Worm (Caenorhabditis elegans) whole organism, young adult: ENCODE data around the gene par-1.

Source experiments
- B0035.1 ChIP-seq: sonication (generic microtip); optimal IDR thresholded peaks from 2 replicates; lab custom pipeline; 2016; ENCODE audit warnings: missing genetic modification characterization, mild to moderate bottlenecking, missing compliant biosample characterization, missing genotype, missing genetic modification reagents
- B0261.1 ChIP-seq: sonication (generic microtip); optimal IDR thresholded peaks from 2 replicates; lab custom pipeline; 2016; ENCODE audit warnings: mild to moderate bottlenecking, missing genetic modification characterization, moderate library complexity, missing compliant biosample characterization
- C06A6.2 ChIP-seq: fragments of 200-800 bp; sonication (Bioruptor generic); conservative IDR thresholded peaks from 2 replicates; pipeline ENCODE4 v1.3.6; 2022; ENCODE audit warnings: missing genetic modification characterization, missing compliant biosample characterization
- F22D6.2 ChIP-seq: sonication (generic microtip); optimal IDR thresholded peaks from 2 replicates; lab custom pipeline; 2016; ENCODE audit warnings: mild to moderate bottlenecking, missing genetic modification characterization, missing compliant biosample characterization
- F33H1.4 ChIP-seq: fragments of 200-800 bp; sonication (Bioruptor generic); IDR thresholded peaks from 2 replicates; pipeline ENCODE4 v1.3.6; 2022; ENCODE audit warnings: missing genetic modification reagents, missing genetic modification characterization, missing compliant biosample characterization
- F57C9.4 ChIP-seq: sonication (generic microtip); optimal IDR thresholded peaks from 2 replicates; lab custom pipeline; 2017; ENCODE audit warnings: mild to moderate bottlenecking, missing genetic modification characterization, missing compliant biosample characterization
- Y56A3A.18 ChIP-seq: fragments of 200-800 bp; sonication (Bioruptor generic); IDR thresholded peaks from 2 replicates; pipeline ENCODE4 v1.3.6; 2022; ENCODE audit warnings: missing genetic modification reagents, missing genetic modification characterization, missing compliant biosample characterization
- Y95B8A.8 ChIP-seq: fragments of 200-800 bp; sonication (Bioruptor generic); IDR thresholded peaks from 2 replicates; pipeline ENCODE4 v1.3.6; 2022; ENCODE audit warnings: missing genetic modification reagents, missing genetic modification characterization, missing compliant biosample characterization
- ZK185.1 ChIP-seq: sonication (generic microtip); optimal IDR thresholded peaks from 2 replicates; lab custom pipeline; 2016; ENCODE audit warnings: mild to moderate bottlenecking, missing genetic modification characterization, missing compliant biosample characterization; ENCODE audit not compliant: poor library complexity, severe bottlenecking
- aptf-2 ChIP-seq: fragments of 200-800 bp; sonication (Bioruptor generic); conservative IDR thresholded peaks from 2 replicates; pipeline ENCODE4 v1.3.6; 2022; ENCODE audit warnings: missing genetic modification reagents, missing genetic modification characterization, missing compliant biosample characterization
- athp-1 ChIP-seq: sonication (generic microtip); optimal IDR thresholded peaks from 2 replicates; lab custom pipeline; 2017; ENCODE audit warnings: mild to moderate bottlenecking, missing genetic modification characterization, missing compliant biosample characterization
- attf-3 ChIP-seq: fragments of 200-800 bp; sonication (Bioruptor generic); conservative IDR thresholded peaks from 2 replicates; pipeline ENCODE4 v1.3.6; 2022; ENCODE audit warnings: missing genetic modification reagents, missing genetic modification characterization, missing compliant biosample characterization
- attf-5 ChIP-seq: fragments of 200-800 bp; sonication (Bioruptor generic); optimal IDR thresholded peaks from 2 replicates; lab custom pipeline; 2018; ENCODE audit warnings: mild to moderate bottlenecking, missing genetic modification characterization, missing compliant biosample characterization
- attf-6 ChIP-seq: fragments of 200-800 bp; sonication (Bioruptor generic); IDR thresholded peaks from 2 replicates; pipeline ENCODE4 v1.3.6; 2022; ENCODE audit warnings: missing genetic modification reagents, missing genetic modification characterization, missing compliant biosample characterization
- ccch-3 ChIP-seq: fragments of 200-800 bp; sonication (Bioruptor generic); optimal IDR thresholded peaks from 2 replicates; lab custom pipeline; 2018; ENCODE audit warnings: mild to moderate bottlenecking, missing genetic modification characterization, missing compliant biosample characterization
- ceh-58 ChIP-seq: fragments of 200-800 bp; sonication (Bioruptor generic); IDR thresholded peaks from 2 replicates; pipeline ENCODE4 v1.3.6; 2022; ENCODE audit warnings: missing genetic modification characterization, missing compliant biosample characterization
- ceh-91 ChIP-seq: fragments of 200-800 bp; sonication (Bioruptor generic); IDR thresholded peaks from 2 replicates; pipeline ENCODE4 v1.3.6; 2022; ENCODE audit warnings: missing genetic modification reagents, missing genetic modification characterization, missing compliant biosample characterization
- efl-1 ChIP-seq: fragments of 150-350 bp; optimal IDR thresholded peaks from 2 replicates; lab custom pipeline; 2014; ENCODE audit warnings: missing biosample characterization, missing genetic modification reagents, missing genetic modification characterization
- ets-4 ChIP-seq: fragments of 200-800 bp; sonication (Bioruptor generic); optimal IDR thresholded peaks from 2 replicates; lab custom pipeline; 2018; ENCODE audit warnings: mild to moderate bottlenecking, missing genetic modification characterization, missing compliant biosample characterization
- gei-17 ChIP-seq: fragments of 200-800 bp; sonication (Bioruptor generic); optimal IDR thresholded peaks from 2 replicates; lab custom pipeline; 2018; ENCODE audit warnings: mild to moderate bottlenecking, missing genetic modification characterization, missing compliant biosample characterization
- hlh-26 ChIP-seq: fragments of 200-800 bp; sonication (Bioruptor generic); conservative IDR thresholded peaks from 2 replicates; pipeline ENCODE4 v1.3.6; 2022; ENCODE audit warnings: missing genetic modification reagents, missing genetic modification characterization, missing compliant biosample characterization
- hmg-1.2 ChIP-seq: fragments of 200-800 bp; sonication (Bioruptor generic); IDR thresholded peaks from 2 replicates; pipeline ENCODE4 v1.3.6; 2022; ENCODE audit warnings: missing genetic modification reagents, missing genetic modification characterization, missing compliant biosample characterization
- lag-1 ChIP-seq: fragments of 200-800 bp; sonication (Bioruptor generic); IDR thresholded peaks from 2 replicates; pipeline ENCODE4 v1.3.6; 2022; ENCODE audit warnings: missing genetic modification reagents, missing genetic modification characterization, missing compliant biosample characterization
- lin-35 ChIP-seq, 3 experiments: fragments of 150-350 bp in 2 of 3; sonication (generic microtip) in 1 of 3; optimal IDR thresholded peaks; 2 replicates each; lab custom pipeline; 2014 to 2018; ENCODE audit warnings: missing biosample characterization in 3 of 3, missing genetic modification characterization in 3 of 3, missing genetic modification reagents in 3 of 3
- lin-54 ChIP-seq: fragments of 200-800 bp; sonication (Bioruptor generic); optimal IDR thresholded peaks from 2 replicates; lab custom pipeline; 2018; ENCODE audit warnings: mild to moderate bottlenecking, missing genetic modification characterization, missing compliant biosample characterization
- lir-1 ChIP-seq: fragments of 200-800 bp; sonication (Bioruptor generic); conservative IDR thresholded peaks from 2 replicates; pipeline ENCODE4 v1.3.6; 2022; ENCODE audit warnings: missing genetic modification reagents, missing genetic modification characterization, missing compliant biosample characterization
- lsl-1 ChIP-seq: fragments of 200-800 bp; sonication (Bioruptor generic); optimal IDR thresholded peaks from 2 replicates; lab custom pipeline; 2018; ENCODE audit warnings: mild to moderate bottlenecking, missing genetic modification characterization, moderate library complexity, missing compliant biosample characterization
- madf-6 ChIP-seq: fragments of 200-800 bp; sonication (Bioruptor generic); IDR thresholded peaks from 2 replicates; pipeline ENCODE4 v1.3.6; 2022; ENCODE audit warnings: missing genetic modification reagents, missing genetic modification characterization, missing compliant biosample characterization
- mcd-1 ChIP-seq: fragments of 200-800 bp; sonication (Bioruptor generic); IDR thresholded peaks from 2 replicates; pipeline ENCODE4 v1.3.6; 2022; ENCODE audit warnings: missing genetic modification reagents, missing genetic modification characterization, missing compliant biosample characterization
- nfya-2 ChIP-seq: fragments of 200-800 bp; sonication (Bioruptor generic); IDR thresholded peaks from 2 replicates; pipeline ENCODE4 v1.3.6; 2022; ENCODE audit warnings: missing genetic modification reagents, missing genetic modification characterization, missing compliant biosample characterization
- nhr-27 ChIP-seq: fragments of 200-800 bp; sonication (Bioruptor generic); optimal IDR thresholded peaks from 2 replicates; lab custom pipeline; 2018; ENCODE audit warnings: mild to moderate bottlenecking, missing genetic modification characterization, moderate library complexity, missing compliant biosample characterization
- nhr-80 ChIP-seq: sonication (generic microtip); optimal IDR thresholded peaks from 2 replicates; lab custom pipeline; 2016; ENCODE audit warnings: missing genetic modification characterization, missing compliant biosample characterization
- rpc-1 ChIP-seq, 2 experiments: fragments of 150-350 bp in 1 of 2; sonication (generic microtip) in 1 of 2; optimal IDR thresholded peaks; 2 replicates each; lab custom pipeline; 2014 to 2018; ENCODE audit warnings: missing biosample characterization in 1 of 2, missing genetic modification characterization in 1 of 2, missing genetic modification reagents in 1 of 2, missing genotype in 1 of 2
- sea-2 ChIP-seq: fragments of 200-800 bp; sonication (Bioruptor generic); IDR thresholded peaks from 2 replicates; pipeline ENCODE4 v1.3.6; 2022; ENCODE audit warnings: missing genetic modification characterization, missing compliant biosample characterization
- snpc-1.1 ChIP-seq: sonication (generic microtip); optimal IDR thresholded peaks from 2 replicates; lab custom pipeline; 2017; ENCODE audit warnings: missing genetic modification characterization, mild to moderate bottlenecking, missing compliant biosample characterization, antibody characterized with exemption, moderate library complexity, missing genotype, missing genetic modification reagents; ENCODE audit not compliant: insufficient read depth
- snpc-1.3 ChIP-seq: sonication (generic microtip); optimal IDR thresholded peaks from 2 replicates; lab custom pipeline; 2017; ENCODE audit warnings: missing genetic modification characterization, mild to moderate bottlenecking, missing compliant biosample characterization, antibody characterized with exemption, moderate library complexity, missing genotype, missing genetic modification reagents; ENCODE audit not compliant: insufficient read depth
- snpc-4 ChIP-seq, 5 experiments: fragments of 150-350 bp in 1 of 5; sonication (generic microtip) in 4 of 5; optimal IDR thresholded peaks; 2 replicates each; lab custom pipeline; 2014 to 2018; ENCODE audit warnings: missing genetic modification characterization in 5 of 5, missing biosample characterization in 3 of 5, antibody characterized with exemption in 2 of 5, mild to moderate bottlenecking in 2 of 5, missing compliant biosample characterization in 2 of 5, missing genotype in 2 of 5, moderate library complexity in 2 of 5, missing genetic modification reagents in 1 of 5
- tlf-1 ChIP-seq: fragments of 200-800 bp; sonication (Bioruptor generic); optimal IDR thresholded peaks from 2 replicates; lab custom pipeline; 2018; ENCODE audit warnings: mild to moderate bottlenecking, missing genetic modification characterization, missing compliant biosample characterization
- ztf-28 ChIP-seq: fragments of 200-800 bp; sonication (Bioruptor generic); IDR thresholded peaks from 2 replicates; pipeline ENCODE4 v1.3.6; 2022; ENCODE audit warnings: missing genetic modification reagents, missing genetic modification characterization, missing compliant biosample characterization
- ztf-6 ChIP-seq: fragments of 200-800 bp; sonication (Bioruptor generic); IDR thresholded peaks from 2 replicates; pipeline ENCODE4 v1.3.6; 2022; ENCODE audit warnings: missing genetic modification reagents, missing genetic modification characterization, missing compliant biosample characterization

The par-1 gene

DNA sequence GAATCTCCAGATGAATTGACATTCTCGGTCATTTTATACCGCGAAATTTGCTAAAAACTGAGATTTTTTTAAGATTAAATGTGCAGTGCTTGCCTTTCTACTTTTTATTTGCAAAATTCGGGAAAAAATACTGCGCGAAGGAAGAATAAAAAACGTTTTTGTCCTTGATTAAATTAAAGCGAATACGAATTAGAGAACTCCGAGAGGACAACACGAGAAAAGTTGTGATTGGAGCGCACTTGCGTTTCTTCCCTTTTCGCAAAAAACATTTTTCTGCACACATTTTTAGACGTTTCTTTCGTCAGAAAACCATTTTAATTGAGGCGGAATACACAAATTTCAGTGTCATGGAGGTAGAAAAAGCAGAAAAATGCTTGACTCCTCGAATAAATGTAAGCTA, 40.3 kb upstream of the par-1 start, which contains the start of the genes trm-1 and ints-2:
trm-1 (minus strand) TSS at position 175 of the 400 bp plus-strand sequence.
ints-2 (plus strand) TSS at position 249 of the 400 bp plus-strand sequence.
- no peak for TF ChIP-seq tlf-1
- TF ChIP-seq Y56A3A.18 (GFP tag; lab: Robert Waterston, UW) = no peak
- TF ChIP-seq rpc-1 (optimal IDR thresholded peaks at IDR 0.05; lab: Kevin White, UChicago) = no peak
- TF ChIP-seq rpc-1 (tag; optimal IDR thresholded peaks at IDR 0.05; lab: Kevin White, UChicago) = no peak
- TF ChIP-seq efl-1 (GFP tag; lab: Kevin White, UChicago) = peak; percentile 21
- no peak for TF ChIP-seq ztf-28 (GFP tag; lab: Robert Waterston, UW)
- no peak for TF ChIP-seq attf-6
- peak; percentile 27 for TF ChIP-seq ZK185.1 (tag; lab: Kevin White, UChicago)
- no peak for TF ChIP-seq ets-4 (GFP tag; lab: Kevin White, UChicago)
- no peak for TF ChIP-seq aptf-2
- TF ChIP-seq mcd-1 (GFP tag; lab: Robert Waterston, UW) = peak; percentile 96
- TF ChIP-seq nfya-2 = no peak
- no peak for TF ChIP-seq ccch-3
- TF ChIP-seq lsl-1 (GFP tag; lab: Kevin White, UChicago) = peak; percentile 4
- TF ChIP-seq attf-5 (GFP tag; lab: Kevin White, UChicago) = peak; percentile 20
- no peak for TF ChIP-seq snpc-4 (GFP tag; optimal IDR thresholded peaks at IDR 0.05; lab: Kevin White, UChicago)
- peak in 1 of 4 experiments; percentile 45 for TF ChIP-seq snpc-4 (tag; optimal IDR thresholded peaks at IDR 0.05; lab: Kevin White, UChicago)
- TF ChIP-seq hlh-26 (GFP tag; lab: Robert Waterston, UW) = no peak
- no peak for TF ChIP-seq B0261.1 (tag; lab: Kevin White, UChicago)
- TF ChIP-seq attf-3 = no peak
- TF ChIP-seq ceh-91 (GFP tag; lab: Robert Waterston, UW) = no peak
- TF ChIP-seq hmg-1.2 = 0 out of 2 replicates have a peak, but pooled peaks have one; percentile 19
- TF ChIP-seq nhr-27 (tag; lab: Kevin White, UChicago) = no peak
- TF ChIP-seq ztf-6 (GFP tag; lab: Robert Waterston, UW) = no peak
- TF ChIP-seq athp-1 (tag; lab: Kevin White, UChicago) = no peak
- TF ChIP-seq F33H1.4 (GFP tag; lab: Robert Waterston, UW) = peak; percentile 21; the same call in 1 of the 2 replicates
- TF ChIP-seq gei-17 (GFP tag; lab: Kevin White, UChicago) = no peak
- no peak for TF ChIP-seq F22D6.2 (tag; lab: Kevin White, UChicago)
- peak in 1 of 3 experiments; percentile 36 for TF ChIP-seq lin-35 (GFP tag; optimal IDR thresholded peaks at IDR 0.05; lab: Kevin White, UChicago)
- peak; percentile 10 for TF ChIP-seq lin-54 (GFP tag; lab: Kevin White, UChicago)
- no peak for TF ChIP-seq lir-1 (GFP tag; lab: Robert Waterston, UW)
- TF ChIP-seq snpc-1.1 = no peak
- TF ChIP-seq Y95B8A.8 (GFP tag; lab: Robert Waterston, UW) = no peak
- TF ChIP-seq snpc-1.3 (tag; lab: Kevin White, UChicago) = no peak
- no peak for TF ChIP-seq ceh-58 (GFP tag; lab: Robert Waterston, UW)
- no peak for TF ChIP-seq nhr-80
- TF ChIP-seq C06A6.2 (GFP tag; lab: Robert Waterston, UW) = no peak
- TF ChIP-seq, all 124 proteins: peak for 10

- TF ChIP-seq lag-1 (GFP tag; lab: Robert Waterston, UW) (no peak), aptf-2 (no peak), F57C9.4 (no peak), sea-2 (no peak), madf-6 (GFP tag; lab: Robert Waterston, UW) (no peak), B0035.1 (no peak)
These were observed 37.7 kb upstream of the par-1 start, which contains the start of gene cest-2.3 for ce11 chrV:14182860-14183259. cest-2.3 (minus strand) TSS chrV:14182960.
